Fruit fly (Drosophila melanogaster) whole organism, adult: ENCODE results near the gene TpnC73F.

Experiments used
- CG11617 ChIP-seq: fragments of 200-800 bp; sonication (Bioruptor generic); optimal IDR thresholded peaks from 2 replicates; lab custom pipeline; 2017; ENCODE audit warnings: mild to moderate bottlenecking, missing biosample characterization, missing genetic modification reagents, missing genetic modification characterization
- CG12768 ChIP-seq: fragments of 200-800 bp; sonication (Bioruptor generic); optimal IDR thresholded peaks from 2 replicates; lab custom pipeline; 2017; ENCODE audit warnings: missing biosample characterization, missing genetic modification characterization, mild to moderate bottlenecking, moderate library complexity, missing genetic modification reagents
- CG14711 ChIP-seq: fragments of 200-800 bp; sonication (Bioruptor generic); optimal IDR thresholded peaks from 2 replicates; lab custom pipeline; 2018; ENCODE audit warnings: missing biosample characterization, mild to moderate bottlenecking, missing genetic modification characterization, moderate library complexity
- CG1620 ChIP-seq: fragments of 200-800 bp; sonication (Bioruptor generic); optimal IDR thresholded peaks from 2 replicates; lab custom pipeline; 2016; ENCODE audit warnings: missing biosample characterization, missing genetic modification characterization
- CG33017 ChIP-seq: fragments of 200-800 bp; sonication (Bioruptor generic); optimal IDR thresholded peaks from 2 replicates; lab custom pipeline; 2018; ENCODE audit warnings: missing biosample characterization, mild to moderate bottlenecking, missing genetic modification characterization, moderate library complexity
- CG5204 ChIP-seq: fragments of 200-800 bp; sonication (Bioruptor generic); optimal IDR thresholded peaks from 2 replicates; lab custom pipeline; 2016; ENCODE audit warnings: missing biosample characterization, missing genetic modification characterization
- CG7045 ChIP-seq: fragments of 200-800 bp; sonication (Bioruptor generic); optimal IDR thresholded peaks from 2 replicates; lab custom pipeline; 2017; ENCODE audit warnings: missing biosample characterization, mild to moderate bottlenecking, missing genetic modification characterization
- CG7101 ChIP-seq: fragments of 200-800 bp; sonication (Bioruptor generic); optimal IDR thresholded peaks from 2 replicates; lab custom pipeline; 2018; ENCODE audit warnings: missing biosample characterization, mild to moderate bottlenecking, missing genetic modification characterization, moderate library complexity
- Clk ChIP-seq: fragments of 200-800 bp; sonication (Bioruptor generic); optimal IDR thresholded peaks from 2 replicates; lab custom pipeline; 2017; ENCODE audit warnings: missing biosample characterization, missing genetic modification characterization
- Crg-1 ChIP-seq: fragments of 200-800 bp; sonication (Bioruptor generic); optimal IDR thresholded peaks from 2 replicates; lab custom pipeline; 2016; ENCODE audit warnings: missing biosample characterization, missing genetic modification characterization
- Hr96 ChIP-seq: fragments of 200-800 bp; sonication (Bioruptor generic); optimal IDR thresholded peaks from 2 replicates; lab custom pipeline; 2016; ENCODE audit warnings: missing biosample characterization, missing genetic modification characterization
- Mnt ChIP-seq: fragments of 200-800 bp; sonication (Bioruptor generic); optimal IDR thresholded peaks from 2 replicates; lab custom pipeline; 2016; ENCODE audit warnings: missing biosample characterization, mild to moderate bottlenecking, missing genetic modification characterization
- bab1 ChIP-seq: fragments of 200-800 bp; sonication (Bioruptor generic); optimal IDR thresholded peaks from 3 replicates; lab custom pipeline; 2019; ENCODE audit warnings: missing biosample characterization, mild to moderate bottlenecking, missing genetic modification characterization, moderate library complexity
- cic ChIP-seq: fragments of 200-800 bp; sonication (Bioruptor generic); optimal IDR thresholded peaks from 2 replicates; lab custom pipeline; 2017; ENCODE audit warnings: missing biosample characterization, mild to moderate bottlenecking, missing genetic modification characterization, moderate library complexity
- cnc ChIP-seq, 2 experiments: fragments of >200 bp; optimal IDR thresholded peaks; 2 replicates each; lab custom pipeline; 2017
- kay ChIP-seq: fragments of 200-800 bp; sonication (Bioruptor generic); peaks from one replicate; lab custom pipeline; 2016; ENCODE audit warnings: missing biosample characterization, missing genetic modification characterization, borderline replicate concordance
- ovo ChIP-seq: fragments of 200-800 bp; sonication (Bioruptor generic); optimal IDR thresholded peaks from 2 replicates; lab custom pipeline; 2016; ENCODE audit warnings: missing biosample characterization, missing genetic modification characterization
- pad ChIP-seq: fragments of 200-800 bp; sonication (Bioruptor generic); optimal IDR thresholded peaks from 3 replicates; lab custom pipeline; 2017; ENCODE audit warnings: missing biosample characterization, missing genetic modification characterization, mild to moderate bottlenecking, moderate library complexity, missing genetic modification reagents
- tj ChIP-seq: fragments of 200-800 bp; sonication (Bioruptor generic); optimal IDR thresholded peaks from 3 replicates; lab custom pipeline; 2017; ENCODE audit warnings: missing biosample characterization, mild to moderate bottlenecking, missing genetic modification characterization, moderate library complexity
- toe ChIP-seq: fragments of 200-800 bp; sonication (Bioruptor generic); optimal IDR thresholded peaks from 2 replicates; lab custom pipeline; 2016; ENCODE audit warnings: missing biosample characterization, missing genetic modification characterization

TpnC73F gene

DNA sequence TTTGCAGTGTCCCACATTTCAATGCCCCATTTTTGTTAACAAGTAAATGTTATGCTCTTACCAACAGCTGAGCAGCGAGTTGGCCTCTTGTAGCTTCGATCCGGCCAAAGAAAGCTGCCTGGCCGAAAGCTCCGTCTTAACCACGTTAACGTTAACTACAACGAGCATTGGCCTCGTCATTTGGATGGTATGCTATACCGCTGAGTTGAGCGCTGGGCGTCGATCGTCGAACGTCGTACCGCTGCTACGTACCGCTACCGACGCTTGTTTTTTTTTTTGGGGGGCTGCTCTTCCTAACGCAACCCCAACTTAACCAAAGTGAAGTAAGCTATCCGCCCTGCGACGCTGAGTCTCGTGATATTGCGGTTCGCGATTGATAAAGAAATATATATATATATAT is 3.5 kb downstream of the TpnC73F start, which contains the start of gene rogdi:
TSS of gene rogdi (plus strand) at position 199 of the 400 bp plus-strand sequence.
- no peak for TF ChIP-seq ovo
- TF ChIP-seq bab1 (GFP tag; lab: Kevin White, UChicago) = peak; percentile 19

DNA sequence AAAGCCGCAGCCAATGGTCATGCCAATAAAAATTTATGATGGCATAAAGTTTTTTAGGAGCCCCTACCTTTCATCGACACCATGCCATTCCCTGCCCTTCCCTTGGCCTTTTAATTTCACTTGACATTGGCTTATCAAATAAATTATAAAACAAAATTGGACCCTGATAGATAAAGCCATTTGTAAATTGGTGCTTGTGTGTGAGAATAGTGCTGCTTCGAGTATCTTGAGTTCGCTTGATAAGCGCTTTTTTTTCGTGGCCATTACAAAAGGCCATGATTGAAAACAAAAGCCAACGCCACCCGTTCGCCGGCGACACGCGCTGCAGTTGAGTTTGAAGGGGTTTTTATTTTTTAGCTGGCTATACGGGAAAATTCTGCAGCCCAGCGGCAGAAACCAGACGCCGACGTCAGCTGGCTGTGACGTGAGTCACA is 4.1 kb downstream of the TpnC73F start:
- TF ChIP-seq CG33017 (peak; percentile 42), CG14711 (tag; lab: Kevin White, UChicago) (no peak), Crg-1 (no peak), tj (GFP tag; lab: Kevin White, UChicago) (peak; percentile 95), CG7045 (GFP tag; lab: Kevin White, UChicago) (peak; percentile 61), Hr96 (GFP tag; lab: Kevin White, UChicago) (peak; percentile 8), cnc (optimal IDR thresholded peaks at IDR 0.05; lab: Kevin White, UChicago) (no peak), pad (peak; percentile 37), bab1 (GFP tag; lab: Kevin White, UChicago) (peak; percentile 44), CG5204 (GFP tag; lab: Kevin White, UChicago) (no peak), CG11617 (GFP tag; lab: Kevin White, UChicago) (peak; percentile 49), CG1620 (no peak), Clk (GFP tag; lab: Kevin White, UChicago) (peak; percentile 44), CG12768 (peak; percentile 64), CG7101 (tag; lab: Kevin White, UChicago) (peak; percentile 63), Mnt (peak; percentile 59), kay (peak; percentile 77), cic (GFP tag; lab: Kevin White, UChicago) (peak; percentile 70), toe (no peak), ovo (no peak)

DNA sequence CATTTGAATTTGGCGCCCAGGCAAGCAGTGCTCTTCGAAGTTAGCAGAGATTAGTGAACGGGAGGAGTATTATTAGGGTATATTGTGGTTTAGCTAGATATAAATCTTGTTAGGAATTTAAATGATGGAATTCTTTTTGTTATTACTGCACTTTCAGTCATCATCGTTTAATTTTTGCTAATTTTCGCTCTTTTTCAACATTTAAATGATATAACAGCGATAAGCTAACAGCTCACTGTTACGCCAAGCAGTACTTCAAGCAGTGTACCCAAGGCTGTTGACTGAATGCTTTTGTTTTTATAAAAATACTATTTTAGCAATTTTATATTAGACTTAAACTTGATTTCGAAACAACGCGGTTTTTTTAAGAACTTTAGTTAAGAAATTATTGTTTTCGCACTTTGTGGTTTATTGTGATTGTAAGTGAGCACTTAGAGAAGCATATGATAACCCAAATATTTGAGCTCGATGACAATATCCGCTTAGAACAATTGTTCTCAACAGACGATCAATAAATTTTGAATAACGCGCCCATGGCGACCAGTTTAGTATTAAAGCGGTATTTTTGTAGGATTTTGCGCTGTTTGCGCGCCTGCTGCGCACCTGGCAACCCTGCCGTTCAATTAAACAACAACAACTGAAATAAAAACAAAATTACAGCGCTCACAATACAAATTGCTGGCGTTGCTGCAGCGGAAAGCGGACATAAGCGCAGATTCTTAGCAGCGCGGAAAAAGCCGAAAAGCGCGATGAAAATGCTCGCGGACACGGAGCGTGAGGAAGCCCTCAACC is 5.0 kb downstream of the TpnC73F start:
- TF ChIP-seq CG5204 (GFP tag; lab: Kevin White, UChicago) = no peak
- peak; percentile 23 for TF ChIP-seq Mnt
- TF ChIP-seq CG14711 (tag; lab: Kevin White, UChicago) = peak; percentile 98
- peak; percentile 74 for TF ChIP-seq tj (GFP tag; lab: Kevin White, UChicago)
- TF ChIP-seq Hr96 (GFP tag; lab: Kevin White, UChicago) = no peak
- peak; percentile 33 for TF ChIP-seq kay

DNA sequence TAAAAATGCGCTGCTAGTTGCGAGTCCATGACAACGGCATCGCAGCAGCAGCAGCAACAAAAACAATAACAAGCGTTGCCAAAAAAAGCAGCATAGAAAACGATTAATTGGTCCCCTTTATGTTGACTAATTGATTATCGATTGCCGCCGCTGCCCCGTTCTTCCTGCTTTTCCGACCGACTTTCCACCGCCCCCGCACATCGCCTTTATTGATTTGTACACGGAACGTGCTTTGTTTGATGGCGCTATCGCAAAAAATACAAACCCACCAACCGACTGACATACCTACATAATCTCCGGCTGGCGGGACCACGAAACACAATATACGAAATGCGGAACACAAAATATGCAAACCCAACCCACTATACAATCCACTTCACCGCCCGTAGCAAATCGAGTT is 5.6 kb downstream of the TpnC73F start:
- peak; percentile 14 for TF ChIP-seq cic (GFP tag; lab: Kevin White, UChicago)
- no peak for TF ChIP-seq CG11617 (GFP tag; lab: Kevin White, UChicago)

DNA sequence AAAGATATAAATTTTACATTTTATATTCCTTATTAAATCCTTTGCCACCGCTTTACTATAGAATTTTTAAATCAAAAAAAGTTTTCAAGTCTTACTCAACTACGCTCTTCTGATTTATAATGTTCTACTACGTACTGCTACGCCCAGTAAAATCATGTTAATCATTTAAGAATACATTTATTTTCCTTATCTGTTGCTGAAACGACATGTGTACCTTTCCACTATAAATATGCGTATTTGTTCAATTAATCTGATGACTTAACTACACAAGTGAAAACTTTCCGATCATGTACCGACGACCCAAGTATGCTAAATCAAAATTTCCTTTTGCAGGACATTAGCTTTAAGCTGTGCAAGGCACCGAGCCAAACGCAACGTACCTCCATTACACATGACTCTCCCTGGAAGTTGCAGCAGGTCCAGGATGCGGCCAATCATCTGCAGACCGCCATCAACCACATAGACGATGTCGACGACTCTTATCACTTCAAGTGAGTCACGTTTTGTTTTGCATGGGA is 6.6 kb downstream of the TpnC73F start:
- TF ChIP-seq Crg-1 (no peak), kay (no peak), CG33017 (no peak), CG11617 (GFP tag; lab: Kevin White, UChicago) (no peak), CG14711 (tag; lab: Kevin White, UChicago) (no peak), pad (no peak), CG5204 (GFP tag; lab: Kevin White, UChicago) (no peak), cnc (optimal IDR thresholded peaks at IDR 0.05; lab: Kevin White, UChicago) (no peak), Mnt (no peak)

DNA sequence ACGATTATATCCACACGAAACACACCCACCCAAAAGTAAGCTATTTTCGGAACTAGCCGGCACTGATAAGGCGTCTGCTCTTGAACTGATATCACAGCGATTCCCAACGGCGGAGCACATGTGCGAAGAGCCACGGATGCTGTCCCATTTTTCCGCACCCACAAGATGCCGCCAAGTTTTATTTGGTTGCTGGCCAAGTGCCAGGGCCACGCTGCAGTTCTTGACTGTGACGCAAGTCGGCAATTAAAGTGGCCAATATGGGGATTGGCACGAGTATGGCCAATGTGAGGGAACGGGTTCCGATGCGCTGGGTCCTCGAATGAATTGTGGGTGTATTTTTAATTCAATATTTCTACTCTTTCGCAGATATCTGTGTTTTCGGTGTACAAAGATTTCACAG is 8.1 kb downstream of the TpnC73F start:
- peak; percentile 32 for TF ChIP-seq Hr96 (GFP tag; lab: Kevin White, UChicago)
- TF ChIP-seq toe = no peak
- TF ChIP-seq Mnt = peak; percentile 88

DNA sequence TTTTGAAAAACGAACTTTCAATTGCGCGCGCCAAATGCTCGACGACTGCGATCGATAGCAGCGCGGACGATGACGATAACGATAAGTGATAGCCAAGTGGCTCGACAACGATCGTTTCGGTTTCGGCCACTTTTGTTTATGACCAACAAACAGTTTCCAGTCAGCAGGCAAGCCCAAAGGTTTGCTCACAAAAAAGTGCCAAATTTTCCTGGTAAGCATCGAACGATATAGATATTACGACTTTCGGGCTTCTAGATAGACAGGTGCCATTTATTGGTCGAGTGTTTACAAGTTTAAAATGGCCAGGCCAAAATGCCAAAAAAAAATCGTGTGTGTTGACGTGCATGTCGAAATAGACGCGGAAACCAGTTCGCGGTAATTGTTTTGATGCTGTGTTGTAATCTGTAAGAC is 9.6 kb downstream of the TpnC73F start, which contains the start of gene CG7724:
TSS of gene CG7724 (plus strand) at position 147 of the 411 bp plus-strand sequence.
- TF ChIP-seq Mnt = no peak
- TF ChIP-seq CG33017 = no peak
- TF ChIP-seq cnc (optimal IDR thresholded peaks at IDR 0.05; lab: Kevin White, UChicago) = no peak
- TF ChIP-seq Crg-1 = no peak

DNA sequence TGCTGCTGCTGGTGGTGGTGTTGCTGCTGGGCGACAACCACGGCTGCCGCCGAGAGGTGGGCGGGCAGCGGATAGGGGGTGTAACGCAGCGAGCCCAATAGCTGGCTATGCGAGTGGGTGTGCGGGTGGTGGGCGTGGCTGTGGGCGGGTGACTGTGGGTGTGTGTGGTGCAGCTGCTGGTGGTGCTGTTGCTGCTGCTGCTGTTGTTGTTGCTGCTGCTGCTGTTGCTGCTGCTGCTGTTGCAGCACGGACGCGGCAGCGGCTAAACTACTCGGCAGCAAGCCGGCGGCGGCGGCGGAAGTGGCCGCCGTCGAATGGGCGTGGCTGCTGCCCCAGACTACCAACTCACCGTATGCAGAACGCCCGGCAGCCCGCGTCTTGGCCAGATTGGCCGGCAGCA is 31.4 kb downstream of the TpnC73F start:
- TF ChIP-seq toe (no peak), CG5204 (GFP tag; lab: Kevin White, UChicago) (no peak), ovo (no peak), pad (no peak), cic (GFP tag; lab: Kevin White, UChicago) (no peak)
